Fruit fly (Drosophila melanogaster): ENCODE measurements around the gene CG34448.

CG34448 gene

dm6 chr2L:2448514-2448913 lies 30.7 kb upstream of the CG34448 start (continued):
- TF ChIP-seq Atf3 (GFP tag; optimal IDR thresholded peaks at IDR 0.05) (no peak), Nf-YC (tag; optimal IDR thresholded peaks at IDR 0.05) (peak; percentile 87), cad (GFP tag; optimal IDR thresholded peaks at IDR 0.05) (no peak), CG10209 (GFP tag; optimal IDR thresholded peaks at IDR 0.05) (no peak), Nf-YB (GFP tag; optimal IDR thresholded peaks at IDR 0.05) (peak; percentile 94), CG10321 (GFP tag; IDR thresholded peaks at IDR 0.05) (no peak), CG12744 (GFP tag; optimal IDR thresholded peaks at IDR 0.05) (no peak), pb (GFP tag; optimal IDR thresholded peaks at IDR 0.05) (no peak), CG17568 (GFP tag; optimal IDR thresholded peaks at IDR 0.05) (no peak), Deaf1 (tag; optimal IDR thresholded peaks at IDR 0.05) (peak; percentile 25), CkIIα-i1 (GFP tag; IDR thresholded peaks at IDR 0.05) (no peak), ase (GFP tag; IDR thresholded peaks at IDR 0.05) (no peak), CG14710 (tag; optimal IDR thresholded peaks at IDR 0.05) (no peak), Trl (optimal IDR thresholded peaks at IDR 0.05) (peak in 1 of 2 experiments; percentile 2), Trl (GFP tag; optimal IDR thresholded peaks at IDR 0.05) (no peak)

dm6 chr2L:2438640-2439276 lies 21.0 kb upstream of the CG34448 start:
- TF ChIP-seq zfh1 (GFP tag; IDR thresholded peaks at IDR 0.05) (0 out of 3 replicates have a peak, but pooled peaks have one; percentile 4), seq (GFP tag; IDR thresholded peaks at IDR 0.05) (no peak), lov (optimal IDR thresholded peaks at IDR 0.05) (no peak), lov (GFP tag; IDR thresholded peaks at IDR 0.05) (no peak), CG18476 (GFP tag; optimal IDR thresholded peaks at IDR 0.05) (no peak), D19B (GFP tag; optimal IDR thresholded peaks at IDR 0.05) (peak; percentile 66), kni (GFP tag; optimal IDR thresholded peaks at IDR 0.05) (peak; percentile 21), sens (GFP tag) (peak; percentile 55), ci (GFP tag; IDR thresholded peaks at IDR 0.05) (0 out of 3 replicates have a peak, but pooled peaks have one; percentile 27), Dbx (GFP tag; IDR thresholded peaks at IDR 0.05) (no peak), CG10979 (tag; optimal IDR thresholded peaks at IDR 0.05) (peak; percentile 1), crc (GFP tag; optimal IDR thresholded peaks at IDR 0.05) (no peak), ewg (GFP tag; optimal IDR thresholded peaks at IDR 0.05) (no peak), repo (GFP tag; optimal IDR thresholded peaks at IDR 0.05) (no peak), pan (optimal IDR thresholded peaks at IDR 0.05) (peak in 1 of 2 experiments; percentile 1), pan (GFP tag; optimal IDR thresholded peaks at IDR 0.05 in 1 of 2, IDR thresholded peaks at IDR 0.05 in 1 of 2) (no peak), CG1603 (tag; optimal IDR thresholded peaks at IDR 0.05) (peak; percentile 13), E2f2 (GFP tag; IDR thresholded peaks at IDR 0.05) (0 out of 2 replicates have a peak, but pooled peaks have one; percentile 5), row (GFP tag; IDR thresholded peaks at IDR 0.05) (peak; percentile 61; the same call in 2 of the 3 replicates), ap (GFP tag; IDR thresholded peaks at IDR 0.05) (no peak), Med (GFP tag) (peak; percentile 26), sd (tag; optimal IDR thresholded peaks at IDR 0.05) (peak; percentile 2), Eip74EF (GFP tag; optimal IDR thresholded peaks at IDR 0.05) (no peak), Mes4 (GFP tag; optimal IDR thresholded peaks at IDR 0.05) (no peak), NFAT (GFP tag; IDR thresholded peaks at IDR 0.05) (no peak), ara (GFP tag; IDR thresholded peaks at IDR 0.05) (no peak), CG15601 (tag; optimal IDR thresholded peaks at IDR 0.05) (no peak)
